Worm (Caenorhabditis elegans): ENCODE measurements around the gene vap-1.
A peak's percentile ranks its signal among the peaks of the same experiment; 100 is the strongest.

DNA sequence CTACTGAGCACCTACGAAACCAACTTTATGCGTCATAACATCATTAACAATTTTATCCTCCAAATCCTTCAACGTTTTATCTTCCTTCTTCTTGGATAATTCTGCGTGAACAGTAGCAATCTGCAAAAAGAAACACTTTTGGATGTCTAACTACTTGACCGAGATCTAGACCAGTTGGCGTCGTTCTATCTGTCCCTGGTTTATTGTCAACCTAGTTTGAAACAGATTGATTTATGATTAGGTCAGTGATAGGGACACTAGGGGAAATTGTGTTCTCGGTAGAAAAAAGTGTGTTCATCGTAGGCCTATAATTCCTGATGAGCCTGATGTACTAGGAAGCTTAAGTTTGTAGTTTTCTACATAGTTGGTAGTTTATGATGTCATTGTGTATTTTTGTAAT is 22.4 kb downstream of the vap-1 start:
- TF ChIP-seq nhr-76 (tag; optimal IDR thresholded peaks at IDR 0.05) = no peak
- TF ChIP-seq nhr-237 (tag; optimal IDR thresholded peaks at IDR 0.05) = no peak
- TF ChIP-seq ama-1 (optimal IDR thresholded peaks at IDR 0.05) = no peak
- no peak for TF ChIP-seq fos-1 (tag; optimal IDR thresholded peaks at IDR 0.05)
- no peak for TF ChIP-seq pqm-1 (tag; optimal IDR thresholded peaks at IDR 0.05)
- peak; percentile 69 for TF ChIP-seq blmp-1 (tag; optimal IDR thresholded peaks at IDR 0.05)
- TF ChIP-seq skn-1 (tag; optimal IDR thresholded peaks at IDR 0.05) = no peak
- TF ChIP-seq tbx-2 (tag; optimal IDR thresholded peaks at IDR 0.05) = no peak
- TF ChIP-seq elt-3 (tag; optimal IDR thresholded peaks at IDR 0.05) = peak in 1 of 6 experiments; percentile 43
- no peak for TF ChIP-seq lin-39 (tag; optimal IDR thresholded peaks at IDR 0.05)
- no peak for TF ChIP-seq mab-9 (GFP tag; IDR thresholded peaks at IDR 0.05)
- no peak for TF ChIP-seq C04F5.9 (tag; optimal IDR thresholded peaks at IDR 0.05)
- no peak for TF ChIP-seq nhr-20 (tag; optimal IDR thresholded peaks at IDR 0.05)
- no peak for TF ChIP-seq ztf-11 (tag; optimal IDR thresholded peaks at IDR 0.05)
